Worm (Caenorhabditis elegans) whole organism, late embryonic: Measurements from ENCODE around the gene clc-23.

Experiments used
- C08G9.2 ChIP-seq: sonication (generic microtip); optimal IDR thresholded peaks from 2 replicates; lab custom pipeline; 2016; ENCODE audit warnings: mild to moderate bottlenecking, missing genetic modification characterization, moderate library complexity, missing compliant biosample characterization
- K09A11.1 ChIP-seq: sonication (generic microtip); optimal IDR thresholded peaks from 2 replicates; lab custom pipeline; 2017; ENCODE audit warnings: antibody characterized with exemption, mild to moderate bottlenecking, missing genetic modification characterization, missing compliant biosample characterization; ENCODE audit not compliant: insufficient read depth
- ama-1 ChIP-seq: fragments of 150-350 bp; optimal IDR thresholded peaks from 2 replicates; lab custom pipeline; 2014
- ceh-14 ChIP-seq: sonication (generic microtip); optimal IDR thresholded peaks from 2 replicates; lab custom pipeline; 2016; ENCODE audit warnings: missing genotype, missing genetic modification characterization, missing compliant biosample characterization
- ceh-2 ChIP-seq: sonication (generic microtip); optimal IDR thresholded peaks from 2 replicates; lab custom pipeline; 2016; ENCODE audit warnings: missing genotype, missing genetic modification characterization, missing compliant biosample characterization
- ceh-24 ChIP-seq: sonication (generic microtip); optimal IDR thresholded peaks from 2 replicates; lab custom pipeline; 2016; ENCODE audit warnings: mild to moderate bottlenecking, missing genetic modification characterization, missing compliant biosample characterization
- ceh-30 ChIP-seq: fragments of 150-350 bp; optimal IDR thresholded peaks from 2 replicates; lab custom pipeline; 2014; ENCODE audit warnings: missing biosample characterization, missing genetic modification characterization
- ceh-31 ChIP-seq: sonication (generic microtip); optimal IDR thresholded peaks from 2 replicates; lab custom pipeline; 2016; ENCODE audit warnings: missing genetic modification characterization, missing compliant biosample characterization
- ceh-48 ChIP-seq: sonication (generic microtip); optimal IDR thresholded peaks from 2 replicates; lab custom pipeline; 2016; ENCODE audit warnings: missing genetic modification characterization, inconsistent platforms, missing compliant biosample characterization
- ceh-6 ChIP-seq: fragments of 200-800 bp; sonication (Bioruptor generic); optimal IDR thresholded peaks from 2 replicates; lab custom pipeline; 2018; ENCODE audit warnings: mild to moderate bottlenecking, missing genetic modification characterization, missing compliant biosample characterization
- ceh-9 ChIP-seq: sonication (generic microtip); optimal IDR thresholded peaks from 2 replicates; lab custom pipeline; 2016; ENCODE audit warnings: mild to moderate bottlenecking, missing genetic modification characterization, inconsistent platforms, missing compliant biosample characterization
- dve-1 ChIP-seq: sonication (generic microtip); optimal IDR thresholded peaks from 2 replicates; lab custom pipeline; 2017; ENCODE audit warnings: antibody characterized with exemption, mild to moderate bottlenecking, missing genetic modification characterization, missing compliant biosample characterization
- elt-4 ChIP-seq: sonication (generic microtip); optimal IDR thresholded peaks from 2 replicates; lab custom pipeline; 2016; ENCODE audit warnings: missing genetic modification characterization, missing compliant biosample characterization
- ets-4 ChIP-seq: sonication (generic microtip); optimal IDR thresholded peaks from 2 replicates; lab custom pipeline; 2016; ENCODE audit warnings: missing genetic modification characterization, missing compliant biosample characterization
- eyg-1 ChIP-seq: sonication (generic microtip); optimal IDR thresholded peaks from 2 replicates; lab custom pipeline; 2016; ENCODE audit warnings: missing genotype, missing genetic modification characterization, missing compliant biosample characterization
- fax-1 ChIP-seq: sonication (generic microtip); optimal IDR thresholded peaks from 2 replicates; lab custom pipeline; 2016; ENCODE audit warnings: missing genotype, missing genetic modification characterization, missing compliant biosample characterization
- fkh-10 ChIP-seq: fragments of 150-350 bp; optimal IDR thresholded peaks from 2 replicates; lab custom pipeline; 2014; ENCODE audit warnings: missing biosample characterization, missing genetic modification reagents, missing genetic modification characterization
- fkh-6 ChIP-seq: sonication (generic microtip); optimal IDR thresholded peaks from 2 replicates; lab custom pipeline; 2016; ENCODE audit warnings: missing genetic modification characterization, missing compliant biosample characterization
- gmeb-2 ChIP-seq: sonication (generic microtip); optimal IDR thresholded peaks from 2 replicates; lab custom pipeline; 2016; ENCODE audit warnings: missing genetic modification characterization, inconsistent platforms, missing compliant biosample characterization
- hlh-15 ChIP-seq: sonication (generic microtip); optimal IDR thresholded peaks from 2 replicates; lab custom pipeline; 2016; ENCODE audit warnings: missing genetic modification characterization, missing compliant biosample characterization
- hlh-30 ChIP-seq: sonication (generic microtip); optimal IDR thresholded peaks from 2 replicates; lab custom pipeline; 2017; ENCODE audit warnings: antibody characterized with exemption, missing genetic modification characterization, missing compliant biosample characterization; ENCODE audit not compliant: insufficient read depth
- hlh-6 ChIP-seq: sonication (generic microtip); optimal IDR thresholded peaks from 2 replicates; lab custom pipeline; 2016; ENCODE audit warnings: missing genotype, missing genetic modification characterization, missing compliant biosample characterization
- mec-3 ChIP-seq: sonication (generic microtip); optimal IDR thresholded peaks from 2 replicates; lab custom pipeline; 2016; ENCODE audit warnings: borderline replicate concordance, missing genetic modification characterization, missing compliant biosample characterization
- nhr-11 ChIP-seq: fragments of 150-350 bp; optimal IDR thresholded peaks from 2 replicates; lab custom pipeline; 2014; ENCODE audit warnings: missing biosample characterization, missing genetic modification characterization
- odd-2 ChIP-seq: sonication (generic microtip); optimal IDR thresholded peaks from 2 replicates; lab custom pipeline; 2017; ENCODE audit warnings: antibody characterized with exemption, mild to moderate bottlenecking, missing genetic modification characterization, missing compliant biosample characterization
- pat-9 ChIP-seq: fragments of 200-800 bp; sonication (Bioruptor generic); optimal IDR thresholded peaks from 2 replicates; lab custom pipeline; 2018; ENCODE audit warnings: mild to moderate bottlenecking, missing genetic modification characterization, moderate library complexity, missing compliant biosample characterization
- pha-2 ChIP-seq: sonication (generic microtip); optimal IDR thresholded peaks from 2 replicates; lab custom pipeline; 2017; ENCODE audit warnings: mild to moderate bottlenecking, missing genetic modification characterization, missing compliant biosample characterization
- pqm-1 ChIP-seq: sonication (generic microtip); optimal IDR thresholded peaks from 2 replicates; lab custom pipeline; 2016; ENCODE audit warnings: missing genetic modification characterization, missing compliant biosample characterization
- sdc-2 ChIP-seq: sonication (generic microtip); optimal IDR thresholded peaks from 2 replicates; lab custom pipeline; 2016; ENCODE audit warnings: missing genotype, missing genetic modification characterization, missing compliant biosample characterization
- sox-2 ChIP-seq: fragments of 200-800 bp; sonication (Bioruptor generic); IDR thresholded peaks from 2 replicates; pipeline ENCODE4 v1.3.6; 2022; ENCODE audit warnings: missing genetic modification reagents, missing genetic modification characterization, missing compliant biosample characterization
- sox-4 ChIP-seq: sonication (generic microtip); optimal IDR thresholded peaks from 2 replicates; lab custom pipeline; 2017; ENCODE audit warnings: mild to moderate bottlenecking, missing genetic modification characterization, inconsistent platforms, missing compliant biosample characterization
- syd-9 ChIP-seq: sonication (generic microtip); optimal IDR thresholded peaks from 2 replicates; lab custom pipeline; 2016; ENCODE audit warnings: mild to moderate bottlenecking, missing genetic modification characterization, moderate library complexity, missing compliant biosample characterization
- tbx-2 ChIP-seq: sonication (generic microtip); optimal IDR thresholded peaks from 2 replicates; lab custom pipeline; 2016; ENCODE audit warnings: missing genetic modification characterization, missing compliant biosample characterization
- ttx-3 ChIP-seq: sonication (generic microtip); optimal IDR thresholded peaks from 2 replicates; lab custom pipeline; 2016; ENCODE audit warnings: missing genetic modification reagents, missing genetic modification characterization, missing compliant biosample characterization
- unc-42 ChIP-seq: sonication (generic microtip); optimal IDR thresholded peaks from 2 replicates; lab custom pipeline; 2016; ENCODE audit warnings: missing genotype, missing genetic modification characterization, missing compliant biosample characterization
- unc-55 ChIP-seq: sonication (generic microtip); optimal IDR thresholded peaks from 2 replicates; lab custom pipeline; 2017; ENCODE audit warnings: missing biosample characterization, missing genetic modification reagents, missing genetic modification characterization
- unc-86 ChIP-seq: sonication (generic microtip); optimal IDR thresholded peaks from 2 replicates; lab custom pipeline; 2016; ENCODE audit warnings: missing genetic modification characterization, missing compliant biosample characterization
- zip-5 ChIP-seq: sonication (generic microtip); optimal IDR thresholded peaks from 2 replicates; lab custom pipeline; 2016; ENCODE audit warnings: missing genetic modification characterization, missing compliant biosample characterization

clc-23 gene

DNA sequence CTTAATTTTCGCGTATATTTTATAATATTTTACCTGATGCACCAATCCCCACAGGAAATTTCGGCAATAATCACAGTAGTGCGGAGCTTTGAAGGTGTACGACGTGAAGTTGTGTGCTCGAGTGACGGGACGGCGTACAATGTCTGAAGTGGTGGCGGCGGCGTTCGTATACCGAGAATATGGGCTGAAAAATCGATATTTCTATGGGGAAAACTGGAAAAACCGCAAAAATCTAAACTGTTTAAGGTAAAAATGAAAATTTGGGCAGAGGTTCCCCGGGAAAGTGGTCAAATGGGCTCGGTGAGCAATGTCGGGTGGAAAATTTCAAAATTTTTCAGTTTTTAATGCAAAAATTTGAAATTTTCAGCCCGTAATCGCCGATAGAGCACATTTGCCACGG lies 14.1 kb downstream of the clc-23 start:
- no peak for TF ChIP-seq zip-5 (tag; lab: Kevin White, UChicago)
- TF ChIP-seq tbx-2 (tag; lab: Kevin White, UChicago), result no peak
- TF ChIP-seq C08G9.2 (tag; lab: Kevin White, UChicago), result no peak
- TF ChIP-seq hlh-6 (tag; lab: Kevin White, UChicago), result no peak
- no peak for TF ChIP-seq sox-2 (GFP tag; lab: Robert Waterston, UW)
- TF ChIP-seq odd-2 (tag; lab: Kevin White, UChicago), result no peak
- TF ChIP-seq pha-2, result no peak
- no peak for TF ChIP-seq ceh-31 (tag; lab: Kevin White, UChicago)
- no peak for TF ChIP-seq fkh-6 (tag; lab: Kevin White, UChicago)
- no peak for TF ChIP-seq gmeb-2 (tag; lab: Kevin White, UChicago)
- TF ChIP-seq pat-9 (tag; lab: Kevin White, UChicago), result no peak
- TF ChIP-seq fkh-10, result no peak
- no peak for TF ChIP-seq ceh-6 (GFP tag; lab: Kevin White, UChicago)
- no peak for TF ChIP-seq sdc-2 (tag; lab: Kevin White, UChicago)
- TF ChIP-seq syd-9 (tag; lab: Kevin White, UChicago), result no peak
- TF ChIP-seq mec-3 (tag; lab: Kevin White, UChicago), result no peak
- no peak for TF ChIP-seq pqm-1 (tag; lab: Kevin White, UChicago)
- no peak for TF ChIP-seq eyg-1 (tag; lab: Kevin White, UChicago)
- TF ChIP-seq, all 69 proteins: peak for 0

DNA sequence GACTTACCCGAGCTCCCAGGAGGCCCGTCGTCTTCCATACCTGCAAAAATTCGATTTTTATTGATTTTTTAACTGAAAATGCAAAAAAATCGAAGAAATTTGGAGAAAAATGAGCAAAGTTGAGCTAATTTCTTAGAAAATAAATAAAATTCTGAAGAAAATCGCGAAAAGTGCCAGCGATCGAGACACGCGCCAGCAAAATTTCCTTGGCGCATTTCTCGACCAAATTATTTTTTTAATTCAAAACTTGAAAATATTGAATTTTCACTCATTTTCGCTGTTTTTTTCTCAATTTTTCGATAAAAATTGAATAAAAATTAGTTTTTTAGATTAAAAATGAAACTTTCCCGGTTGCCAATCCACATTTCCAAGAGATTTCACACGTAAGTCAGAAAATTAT lies 16.4 kb downstream of the clc-23 start, which contains the start of the genes chin-1 and BE0003N10.1:
TSS of gene chin-1 (minus strand) at position 40 of the 400 bp plus-strand sequence.
TSS of gene BE0003N10.1 (plus strand) at position 320 of the 400 bp plus-strand sequence.
- TF ChIP-seq ceh-30 (tag; lab: Kevin White, UChicago) (peak; percentile 9), ttx-3 (tag; lab: Kevin White, UChicago) (peak; percentile 5), unc-42 (tag; lab: Kevin White, UChicago) (no peak), sox-2 (GFP tag; lab: Robert Waterston, UW) (no peak)

DNA sequence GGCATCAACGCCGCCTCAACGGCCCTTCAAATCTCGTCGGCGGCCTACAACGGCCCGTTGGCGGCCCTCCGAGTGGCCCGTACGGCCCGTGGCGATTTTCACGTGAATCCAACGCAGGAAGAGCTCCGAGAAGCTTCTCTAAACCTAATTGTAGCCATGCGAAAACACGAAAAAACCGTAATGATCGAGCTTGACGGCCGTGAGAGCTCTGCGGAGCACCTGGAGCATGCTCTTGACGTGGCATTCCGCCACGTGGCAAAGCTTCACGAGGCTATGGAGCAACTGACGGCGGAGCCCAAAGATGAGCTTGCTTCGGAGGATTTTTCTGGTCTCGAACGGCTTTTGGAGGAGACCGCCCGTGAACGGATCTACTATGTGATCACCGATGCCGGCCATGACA lies 19.3 kb downstream of the clc-23 start:
- TF ChIP-seq ceh-14 (tag; lab: Kevin White, UChicago), result no peak
- no peak for TF ChIP-seq unc-55 (GFP tag; lab: Kevin White, UChicago)

DNA sequence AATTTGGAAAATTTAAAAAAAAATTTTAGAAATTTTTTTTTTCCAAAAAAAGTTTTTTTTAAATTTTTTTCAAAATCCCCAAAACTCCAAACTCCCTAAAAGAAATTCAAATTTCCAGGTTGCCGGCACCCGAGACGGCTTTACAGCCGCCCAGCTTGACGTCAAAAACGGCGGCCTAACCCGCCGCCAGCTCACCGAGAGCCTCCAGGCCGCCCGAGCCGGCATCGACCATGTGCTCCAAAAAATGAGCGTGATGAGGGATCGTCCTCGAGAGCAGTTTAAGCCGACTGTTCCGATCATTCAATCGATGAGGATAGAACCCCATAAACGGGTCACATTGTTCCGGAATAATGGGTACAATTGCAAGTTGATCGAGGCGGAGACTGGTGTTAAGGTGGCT lies 23.0 kb downstream of the clc-23 start:
- no peak for TF ChIP-seq sdc-2 (tag; lab: Kevin White, UChicago)
- no peak for TF ChIP-seq unc-86
- TF ChIP-seq ets-4 (tag; lab: Kevin White, UChicago), result no peak
- no peak for TF ChIP-seq hlh-30 (tag; lab: Kevin White, UChicago)
- TF ChIP-seq ceh-48 (tag; lab: Kevin White, UChicago), result no peak
- TF ChIP-seq hlh-15, result no peak
- TF ChIP-seq sox-2 (GFP tag; lab: Robert Waterston, UW), result no peak
- no peak for TF ChIP-seq mec-3 (tag; lab: Kevin White, UChicago)
- no peak for TF ChIP-seq elt-4 (tag; lab: Kevin White, UChicago)
- TF ChIP-seq sox-4 (tag; lab: Kevin White, UChicago), result no peak
- no peak for TF ChIP-seq ceh-14 (tag; lab: Kevin White, UChicago)
- no peak for TF ChIP-seq dve-1
- TF ChIP-seq ceh-24 (tag; lab: Kevin White, UChicago), result no peak
- no peak for TF ChIP-seq ama-1 (lab: Kevin White, UChicago)
- TF ChIP-seq unc-55 (GFP tag; lab: Kevin White, UChicago), result no peak
- no peak for TF ChIP-seq K09A11.1
- TF ChIP-seq nhr-11 (tag; lab: Kevin White, UChicago), result no peak
- no peak for TF ChIP-seq fax-1 (tag; lab: Kevin White, UChicago)
- TF ChIP-seq ceh-2, result no peak
- no peak for TF ChIP-seq ceh-9 (tag; lab: Kevin White, UChicago)
